Worm (Caenorhabditis elegans): ENCODE data around the gene K08F4.12.

DNA sequence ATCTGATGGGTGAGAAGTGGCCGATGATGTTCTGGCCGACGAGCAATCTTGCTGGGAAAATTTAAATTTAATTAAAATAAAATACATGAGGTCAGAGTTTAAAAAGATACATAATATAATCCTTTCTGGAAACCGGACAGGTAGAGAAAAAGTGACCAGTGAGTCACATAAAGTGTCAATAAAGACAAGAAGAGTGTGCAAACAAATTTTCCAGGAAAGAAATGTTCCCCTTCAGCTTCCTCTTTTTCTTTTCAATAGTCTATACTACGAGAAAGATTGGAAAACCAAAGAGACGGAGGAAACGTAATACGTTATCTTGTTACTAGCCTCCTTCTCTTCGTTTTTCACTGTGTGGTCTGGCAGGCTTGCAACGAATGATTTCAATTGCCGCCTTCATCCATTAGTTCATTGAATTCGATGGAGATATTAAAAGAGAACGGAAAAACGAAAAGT, 12.7 kb downstream of the K08F4.12 start, which contains the start of gene tsp-12:
- TF ChIP-seq F49E8.2 (tag; optimal IDR thresholded peaks at IDR 0.05; ENCODE audit: insufficient read depth) (no peak), nfyb-1 (GFP tag; IDR thresholded peaks at IDR 0.05) (no peak), unc-130 (GFP tag; optimal IDR thresholded peaks at IDR 0.05) (no peak), bed-2 (GFP tag; IDR thresholded peaks at IDR 0.05) (no peak), madf-3 (GFP tag; IDR thresholded peaks at IDR 0.05) (no peak), ceh-58 (GFP tag; IDR thresholded peaks at IDR 0.05) (no peak)
